Worm (Caenorhabditis elegans): ENCODE data around the gene top-3.

DNA sequence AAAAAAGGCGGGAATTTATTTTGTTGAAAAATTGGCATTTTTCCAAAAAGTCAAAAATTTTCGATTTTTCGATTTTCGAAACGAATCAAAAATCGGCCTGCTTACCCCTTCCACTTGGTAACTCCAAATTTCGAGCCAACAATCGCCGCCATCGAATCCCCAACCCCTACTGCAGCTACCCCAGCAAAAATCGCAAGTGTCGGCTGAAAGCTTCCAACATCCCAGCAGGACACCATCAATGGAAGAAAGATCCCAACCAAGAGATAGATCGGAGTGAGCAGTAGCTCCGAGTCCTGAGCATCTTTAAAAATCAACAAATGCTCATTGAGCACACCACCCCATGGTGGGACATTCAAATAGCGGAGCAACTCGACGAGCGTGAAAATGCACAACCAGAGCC, 29.1 kb downstream of the top-3 start:
- no peak for TF ChIP-seq C17E4.6 (GFP tag; IDR thresholded peaks at IDR 0.05)
- TF ChIP-seq dpl-1 (GFP tag; optimal IDR thresholded peaks at IDR 0.05), result no peak
- TF ChIP-seq ztf-3 (GFP tag; optimal IDR thresholded peaks at IDR 0.05), result no peak
- no peak for TF ChIP-seq B0261.1 (tag; optimal IDR thresholded peaks at IDR 0.05)
- no peak for TF ChIP-seq somi-1 (GFP tag; optimal IDR thresholded peaks at IDR 0.05)

All from whole organism, young adult.